Fruit fly (Drosophila melanogaster) S2 (cell line): ENCODE data around the gene mus81.

ENCODE experiments used
- CG8478 ChIP-seq: fragments of >200 bp; optimal IDR thresholded peaks from 2 replicates; lab custom pipeline; 2018
- CTCF ChIP-seq, 2 experiments: fragments of >200 bp; optimal IDR thresholded peaks; 2 replicates each; lab custom pipeline; 2018

dm6 chrX:894182-894581, 46.7 kb upstream of the mus81 start, which contains the start of gene CG11663:
- no peak for TF ChIP-seq CG8478
- no peak for TF ChIP-seq CTCF (optimal IDR thresholded peaks at IDR 0.05; lab: Kevin White, UChicago)
